Fruit fly (Drosophila melanogaster) Kc167 (cell line): ENCODE results near the gene Hsp67Ba.

Experiments used
- Myc ChIP-seq: fragments of >200 bp; optimal IDR thresholded peaks from 2 replicates; lab custom pipeline; 2017; ENCODE audit warnings: missing external identifiers
- insv ChIP-seq: fragments of >200 bp; optimal IDR thresholded peaks from 3 replicates; lab custom pipeline; 2018; ENCODE audit warnings: missing external identifiers
- ttk ChIP-seq: sonication (Bioruptor generic); optimal IDR thresholded peaks from 2 replicates; lab custom pipeline; 2017; ENCODE audit warnings: missing external identifiers

dm6 chr3L:9375130-9375529 lies 4.2 kb downstream of the Hsp67Ba start, which contains the start of gene CG4461:
- TF ChIP-seq ttk (no peak), insv (no peak), Myc (lab: Kevin White, UChicago) (no peak)
